Worm (Caenorhabditis elegans): ENCODE measurements around the gene K02D10.1.
A peak's percentile ranks its signal among the peaks of the same experiment; 100 is the strongest.

K02D10.1 gene

DNA sequence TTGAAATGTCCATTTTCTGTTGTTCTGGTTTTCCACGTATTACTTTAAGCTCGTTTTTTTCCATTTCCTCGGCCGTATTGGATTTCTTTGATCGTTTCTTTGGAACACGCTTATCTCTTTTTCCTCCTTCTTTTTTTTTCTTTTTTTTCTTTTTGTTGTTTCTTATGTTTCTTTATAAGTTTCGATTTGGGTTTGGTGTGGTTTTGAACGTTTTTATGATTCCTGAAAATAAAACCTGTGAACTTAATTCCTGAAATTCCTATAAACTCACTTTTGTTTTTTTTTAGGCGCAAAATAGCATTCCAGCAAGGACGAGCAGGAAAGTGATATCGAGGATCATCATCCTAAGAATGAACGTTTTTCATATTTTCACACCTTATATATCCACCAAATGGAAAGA is 1.8 kb downstream of the K02D10.1 start, which contains the start of gene K02D10.2:
K02D10.2 (minus strand) TSS at position 101 of the 400 bp plus-strand sequence.
- TF ChIP-seq ceh-32 (tag; optimal IDR thresholded peaks at IDR 0.05; ENCODE audit: poor library complexity): no peak
- TF ChIP-seq daf-12 (tag; optimal IDR thresholded peaks at IDR 0.05): no peak
- no peak for TF ChIP-seq lsy-2 (tag; optimal IDR thresholded peaks at IDR 0.05)
- no peak for TF ChIP-seq T20F7.1 (GFP tag; optimal IDR thresholded peaks at IDR 0.05)
- TF ChIP-seq tag-97 (GFP tag; IDR thresholded peaks at IDR 0.05): no peak

DNA sequence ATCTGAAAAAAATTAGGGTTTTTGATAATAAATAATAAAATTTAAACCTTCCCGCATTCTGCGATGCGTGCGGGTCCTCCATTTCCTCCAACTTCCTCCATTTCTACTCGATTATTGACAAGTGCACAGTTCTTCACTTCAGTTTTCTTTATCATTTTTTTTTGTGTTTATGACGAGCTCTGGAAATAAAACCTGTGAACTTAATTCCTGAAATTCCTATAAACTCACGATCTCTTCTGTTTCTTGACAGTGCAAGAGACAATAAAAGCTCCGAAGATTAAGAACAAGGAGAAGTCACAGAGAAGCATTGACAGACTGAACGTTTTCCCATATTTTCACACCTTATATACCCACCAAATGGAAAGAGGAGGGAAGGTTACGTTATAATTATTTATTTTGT is 2.5 kb downstream of the K02D10.1 start, which contains the start of gene K02D10.3:
K02D10.3 (minus strand) TSS at position 101 of the 400 bp plus-strand sequence.
- TF ChIP-seq F10B5.3 (tag; optimal IDR thresholded peaks at IDR 0.05) (no peak), gei-8 (GFP tag; optimal IDR thresholded peaks at IDR 0.05) (no peak), fos-1 (tag; optimal IDR thresholded peaks at IDR 0.05) (no peak), duxl-1 (tag; optimal IDR thresholded peaks at IDR 0.05; ENCODE audit: poor library complexity) (no peak), jun-1 (tag; optimal IDR thresholded peaks at IDR 0.05) (no peak), madf-9 (GFP tag; conservative IDR thresholded peaks at IDR 0.05) (no peak), sdz-12 (GFP tag; optimal IDR thresholded peaks at IDR 0.05) (no peak), tag-97 (GFP tag; IDR thresholded peaks at IDR 0.05) (no peak), nhr-42 (GFP tag; IDR thresholded peaks at IDR 0.05) (no peak), ceh-62 (tag; optimal IDR thresholded peaks at IDR 0.05) (no peak), dve-1 (tag; optimal IDR thresholded peaks at IDR 0.05; ENCODE audit: insufficient read depth) (no peak), lin-15B (tag; optimal IDR thresholded peaks at IDR 0.05) (no peak), pqm-1 (tag; optimal IDR thresholded peaks at IDR 0.05) (no peak), R02D3.7 (tag; optimal IDR thresholded peaks at IDR 0.05) (no peak), spr-1 (tag; optimal IDR thresholded peaks at IDR 0.05) (no peak), ctbp-1 (GFP tag; IDR thresholded peaks at IDR 0.05) (no peak)

ce11 chrIII:8772428-8773027 is 3.2 kb downstream of the K02D10.1 start:
- no peak for TF ChIP-seq tra-1 (GFP tag; IDR thresholded peaks at IDR 0.05)
- TF ChIP-seq nhr-102 (tag; optimal IDR thresholded peaks at IDR 0.05): no peak
- no peak for TF ChIP-seq dmd-8 (GFP tag; IDR thresholded peaks at IDR 0.05)
- TF ChIP-seq ztf-11 (tag; optimal IDR thresholded peaks at IDR 0.05): no peak
- TF ChIP-seq lin-15B (tag; optimal IDR thresholded peaks at IDR 0.05): no peak
- no peak for TF ChIP-seq spr-1 (tag; optimal IDR thresholded peaks at IDR 0.05)
- no peak for TF ChIP-seq Y105C5A.15 (GFP tag; IDR thresholded peaks at IDR 0.05)
- peak; percentile 10 for TF ChIP-seq nhr-48 (tag; optimal IDR thresholded peaks at IDR 0.05)
- no peak for TF ChIP-seq duxl-1 (tag; optimal IDR thresholded peaks at IDR 0.05; ENCODE audit: poor library complexity)
- TF ChIP-seq dmd-6 (GFP tag; IDR thresholded peaks at IDR 0.05): peak; percentile 21; the same call in 1 of the 2 replicates
- no peak for TF ChIP-seq lin-13 (GFP tag; optimal IDR thresholded peaks at IDR 0.05)
- TF ChIP-seq fos-1 (tag; optimal IDR thresholded peaks at IDR 0.05): no peak
- peak; percentile 48 for TF ChIP-seq hlh-11 (tag; optimal IDR thresholded peaks at IDR 0.05)
- TF ChIP-seq zip-11 (GFP tag; IDR thresholded peaks at IDR 0.05): no peak
- TF ChIP-seq F26F4.8 (GFP tag; conservative IDR thresholded peaks at IDR 0.05): no peak
- no peak for TF ChIP-seq lin-1 (GFP tag; IDR thresholded peaks at IDR 0.05)
- TF ChIP-seq nhr-11 (tag; optimal IDR thresholded peaks at IDR 0.05): peak; percentile 5
- TF ChIP-seq mxl-3 (GFP tag; optimal IDR thresholded peaks at IDR 0.05): peak; percentile 85
- no peak for TF ChIP-seq D1046.2 (GFP tag; IDR thresholded peaks at IDR 0.05)
- no peak for TF ChIP-seq ces-1 (GFP tag; optimal IDR thresholded peaks at IDR 0.05)
- TF ChIP-seq aha-1 (tag): peak; percentile 28
- no peak for TF ChIP-seq nhr-237 (tag; optimal IDR thresholded peaks at IDR 0.05)
- no peak for TF ChIP-seq saeg-2 (GFP tag; IDR thresholded peaks at IDR 0.05)
